Fruit fly (Drosophila melanogaster): ENCODE data around the gene CG32988.

CG32988 gene

DNA sequence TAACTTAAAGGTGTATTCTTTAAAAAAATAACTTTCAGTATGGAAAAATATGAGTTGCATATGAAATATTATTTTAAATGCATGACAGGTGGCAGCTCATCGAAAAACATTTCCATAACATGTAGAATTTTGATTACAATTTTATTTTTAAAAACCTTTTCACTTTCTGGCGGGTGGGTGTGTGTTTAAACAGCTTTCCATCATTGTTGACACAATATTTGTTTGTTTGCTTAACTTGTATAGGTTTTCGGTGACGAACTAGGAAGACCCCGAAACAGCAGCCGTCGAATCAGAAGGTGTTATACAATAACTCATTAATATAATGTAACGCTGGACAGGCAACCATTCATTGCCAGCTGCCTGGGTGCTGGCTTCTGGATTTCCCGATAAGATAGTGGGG, 4.8 kb upstream of the CG32988 start (continued):
- TF ChIP-seq Kr (GFP tag; optimal IDR thresholded peaks at IDR 0.05) = no peak
- TF ChIP-seq CG15479 (GFP tag; optimal IDR thresholded peaks at IDR 0.05) = no peak
- peak; percentile 29 for TF ChIP-seq CG15696 (tag; optimal IDR thresholded peaks at IDR 0.05)
- TF ChIP-seq Atf6 (GFP tag; IDR thresholded peaks at IDR 0.05) = peak; percentile 23; the same call in 1 of the 2 replicates
- peak; percentile 27 for TF ChIP-seq CG12071 (GFP tag; optimal IDR thresholded peaks at IDR 0.05)
- peak; percentile 10 for TF ChIP-seq Nf-YB (GFP tag; optimal IDR thresholded peaks at IDR 0.05)
- TF ChIP-seq Fer1 (GFP tag; optimal IDR thresholded peaks at IDR 0.05) = peak; percentile 14
- no peak for TF ChIP-seq Lpt (GFP tag; optimal IDR thresholded peaks at IDR 0.05)
- no peak for TF ChIP-seq Ets65A (GFP tag)
- TF ChIP-seq oc (tag; optimal IDR thresholded peaks at IDR 0.05) = no peak
- TF ChIP-seq pan (optimal IDR thresholded peaks at IDR 0.05) = no peak
- no peak for TF ChIP-seq pan (GFP tag; optimal IDR thresholded peaks at IDR 0.05 in 1 of 2, IDR thresholded peaks at IDR 0.05 in 1 of 2)
- peak; percentile 11 for TF ChIP-seq gsb-n (tag; optimal IDR thresholded peaks at IDR 0.05)
- no peak for TF ChIP-seq nmo (GFP tag; optimal IDR thresholded peaks at IDR 0.05)
- no peak for TF ChIP-seq Oli (tag; optimal IDR thresholded peaks at IDR 0.05)
- TF ChIP-seq CG14441 (GFP tag; IDR thresholded peaks at IDR 0.05) = no peak
- no peak for TF ChIP-seq ase (GFP tag; IDR thresholded peaks at IDR 0.05)
- no peak for TF ChIP-seq CG10462 (GFP tag; optimal IDR thresholded peaks at IDR 0.05)
- TF ChIP-seq CG8478 (optimal IDR thresholded peaks at IDR 0.05) = no peak
- TF ChIP-seq Doc3 (GFP tag; IDR thresholded peaks at IDR 0.05; ENCODE audit: partially characterized antibody) = no peak
- TF ChIP-seq onecut (GFP tag; IDR thresholded peaks at IDR 0.05) = peak; percentile 30
- TF ChIP-seq danr (GFP tag; IDR thresholded peaks at IDR 0.05) = no peak
- no peak for TF ChIP-seq so (GFP tag; IDR thresholded peaks at IDR 0.05)
- no peak for TF ChIP-seq CG4820 (GFP tag; optimal IDR thresholded peaks at IDR 0.05)
- TF ChIP-seq CG17802 (tag; optimal IDR thresholded peaks at IDR 0.05) = no peak
- TF ChIP-seq Elba2 (GFP tag; optimal IDR thresholded peaks at IDR 0.05) = no peak
- TF ChIP-seq CG7928 (GFP tag; optimal IDR thresholded peaks at IDR 0.05) = no peak
- TF ChIP-seq CG31388 (GFP tag; optimal IDR thresholded peaks at IDR 0.05) = no peak
- TF ChIP-seq ac (GFP tag; optimal IDR thresholded peaks at IDR 0.05) = peak; percentile 11
- no peak for TF ChIP-seq salm (tag; optimal IDR thresholded peaks at IDR 0.05)
- TF ChIP-seq Blimp-1 (GFP tag; optimal IDR thresholded peaks at IDR 0.05) = peak; percentile 73
- TF ChIP-seq pum (GFP tag; optimal IDR thresholded peaks at IDR 0.05) = no peak
- no peak for TF ChIP-seq CG32767 (GFP tag; IDR thresholded peaks at IDR 0.05)
- TF ChIP-seq CG7987 (GFP tag; optimal IDR thresholded peaks at IDR 0.05) = peak; percentile 54
- TF ChIP-seq CG13287 (GFP tag; IDR thresholded peaks at IDR 0.05; ENCODE audit: partially characterized antibody) = no peak
- TF ChIP-seq luna (GFP tag; optimal IDR thresholded peaks at IDR 0.05) = no peak
- no peak for TF ChIP-seq CG10565 (GFP tag; optimal IDR thresholded peaks at IDR 0.05)
- no peak for TF ChIP-seq CkIIα-i1 (GFP tag; IDR thresholded peaks at IDR 0.05)
- no peak for TF ChIP-seq ken (GFP tag; IDR thresholded peaks at IDR 0.05)
- no peak for TF ChIP-seq crol (GFP tag; IDR thresholded peaks at IDR 0.05)
- no peak for TF ChIP-seq CG10267 (tag; optimal IDR thresholded peaks at IDR 0.05)
- TF ChIP-seq dan (GFP tag; IDR thresholded peaks at IDR 0.05) = no peak
- peak in 1 of 3 experiments; percentile 19 for TF ChIP-seq lola (GFP tag; optimal IDR thresholded peaks at IDR 0.05)
- no peak for TF ChIP-seq hkb (optimal IDR thresholded peaks at IDR 0.05)
- no peak for TF ChIP-seq hkb (GFP tag; IDR thresholded peaks at IDR 0.05)
- TF ChIP-seq CG43689 (GFP tag; IDR thresholded peaks at IDR 0.05) = no peak
- no peak for TF ChIP-seq CG8089 (GFP tag; optimal IDR thresholded peaks at IDR 0.05)
- TF ChIP-seq CG18764 (GFP tag; optimal IDR thresholded peaks at IDR 0.05) = no peak
- TF ChIP-seq bsh (GFP tag; optimal IDR thresholded peaks at IDR 0.05) = peak in 1 of 2 experiments; percentile 45
- TF ChIP-seq CG10654 (GFP tag; optimal IDR thresholded peaks at IDR 0.05) = no peak
- TF ChIP-seq bigmax (GFP tag; optimal IDR thresholded peaks at IDR 0.05) = no peak
- TF ChIP-seq HmgZ (tag; optimal IDR thresholded peaks at IDR 0.05) = no peak
- no peak for TF ChIP-seq CG1647 (GFP tag; optimal IDR thresholded peaks at IDR 0.05)
